Fruit fly (Drosophila melanogaster) whole organism: ENCODE data around the gene CG10375.

Experiments used
- CG8478 ChIP-seq: fragments of >200 bp; optimal IDR thresholded peaks from 2 replicates; lab custom pipeline; 2018; ENCODE audit warnings: inconsistent platforms
- Dll ChIP-seq: fragments of >200 bp; optimal IDR thresholded peaks from 2 replicates; lab custom pipeline; 2017
- EcR ChIP-seq, 2 experiments: fragments of >200 bp; optimal IDR thresholded peaks; 2 replicates each; lab custom pipeline; 2017; ENCODE audit warnings: missing biosample characterization in 2 of 2, missing genetic modification characterization in 2 of 2, missing genetic modification reagents in 2 of 2
- pan ChIP-seq: fragments of >200 bp; optimal IDR thresholded peaks from 2 replicates; lab custom pipeline; 2017
- psq ChIP-seq: fragments of >200 bp; optimal IDR thresholded peaks from 2 replicates; lab custom pipeline; 2017
- usp ChIP-seq: fragments of >200 bp; optimal IDR thresholded peaks from 2 replicates; lab custom pipeline; 2017; ENCODE audit warnings: missing biosample characterization, missing genetic modification characterization, mixed read lengths

CG10375 gene

DNA sequence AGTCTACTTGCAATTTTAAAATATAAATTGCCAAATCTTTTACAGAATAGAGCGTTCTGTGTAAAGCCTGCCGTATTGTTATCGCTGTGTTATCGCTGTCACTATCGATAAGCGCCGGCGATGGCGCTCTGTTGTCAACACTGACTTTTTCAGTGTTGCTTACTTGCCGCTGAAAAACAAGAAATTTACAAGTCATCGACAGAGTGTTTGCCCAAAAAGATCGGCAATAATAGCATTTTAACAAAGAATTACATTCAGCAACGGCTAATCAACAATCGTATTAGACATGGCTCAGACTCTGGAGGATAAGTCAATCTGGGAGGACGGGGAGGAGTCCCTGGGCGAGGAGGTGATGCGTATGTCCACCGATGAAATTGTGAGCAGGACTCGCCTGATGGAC lies 14.8 kb upstream of the CG10375 start, which contains the start of the genes RanBP3 and Rpt5:
Gene RanBP3 (minus strand): TSS at position 107 of the 400 bp plus-strand sequence.
Gene Rpt5 (plus strand): TSS at position 149 of the 400 bp plus-strand sequence.
- no peak for TF ChIP-seq usp (GFP tag; lab: Kevin White, UChicago)
- no peak for TF ChIP-seq pan (lab: Kevin White, UChicago)
- no peak for TF ChIP-seq EcR (GFP tag; optimal IDR thresholded peaks at IDR 0.05; lab: Kevin White, UChicago)
- no peak for TF ChIP-seq Dll (lab: Kevin White, UChicago)
- no peak for TF ChIP-seq psq (lab: Kevin White, UChicago)
- no peak for TF ChIP-seq CG8478 (lab: Kevin White, UChicago)

DNA sequence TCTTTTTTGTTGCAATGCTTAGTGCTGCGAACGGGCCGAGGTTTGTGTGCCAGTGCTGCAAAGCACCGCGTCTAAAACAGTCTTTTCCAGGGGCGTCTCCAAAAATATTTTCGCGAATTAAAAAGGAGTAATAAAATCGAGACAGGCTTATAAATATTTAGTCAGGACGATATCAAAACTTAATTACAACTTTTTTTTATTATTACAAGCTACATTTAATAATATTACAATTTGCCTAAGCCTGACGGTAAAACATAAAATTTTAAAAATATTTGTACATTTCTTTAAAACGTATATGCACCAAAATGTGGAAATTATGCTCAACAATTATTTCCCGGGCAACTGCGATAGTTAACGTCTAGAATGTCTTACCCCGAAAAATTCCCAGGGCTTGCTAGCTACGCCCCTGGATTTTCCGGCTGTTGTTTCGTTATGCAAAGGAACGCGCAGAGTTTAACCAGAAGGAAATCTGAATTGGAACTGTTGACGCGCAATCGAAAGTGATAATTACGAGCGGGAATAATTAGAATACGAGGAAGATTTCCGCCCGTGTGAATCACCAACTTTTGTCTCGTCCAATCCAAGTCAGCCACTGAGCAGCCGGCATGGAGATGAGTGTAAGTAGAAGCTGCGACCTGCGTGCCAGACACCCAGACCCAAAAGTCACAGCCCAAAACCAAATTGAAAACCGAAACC lies 9.5 kb upstream of the CG10375 start, which contains the start of the genes PTPMT1 and Hrd3:
Gene PTPMT1 (plus strand): TSS at position 428 of the 696 bp plus-strand sequence.
Gene Hrd3 (minus strand): TSS at position 646 of the 696 bp plus-strand sequence.
- TF ChIP-seq EcR (GFP tag; optimal IDR thresholded peaks at IDR 0.05; lab: Kevin White, UChicago) (no peak), Dll (lab: Kevin White, UChicago) (no peak), CG8478 (lab: Kevin White, UChicago) (no peak), pan (lab: Kevin White, UChicago) (no peak), usp (GFP tag; lab: Kevin White, UChicago) (no peak), psq (lab: Kevin White, UChicago) (no peak)

DNA sequence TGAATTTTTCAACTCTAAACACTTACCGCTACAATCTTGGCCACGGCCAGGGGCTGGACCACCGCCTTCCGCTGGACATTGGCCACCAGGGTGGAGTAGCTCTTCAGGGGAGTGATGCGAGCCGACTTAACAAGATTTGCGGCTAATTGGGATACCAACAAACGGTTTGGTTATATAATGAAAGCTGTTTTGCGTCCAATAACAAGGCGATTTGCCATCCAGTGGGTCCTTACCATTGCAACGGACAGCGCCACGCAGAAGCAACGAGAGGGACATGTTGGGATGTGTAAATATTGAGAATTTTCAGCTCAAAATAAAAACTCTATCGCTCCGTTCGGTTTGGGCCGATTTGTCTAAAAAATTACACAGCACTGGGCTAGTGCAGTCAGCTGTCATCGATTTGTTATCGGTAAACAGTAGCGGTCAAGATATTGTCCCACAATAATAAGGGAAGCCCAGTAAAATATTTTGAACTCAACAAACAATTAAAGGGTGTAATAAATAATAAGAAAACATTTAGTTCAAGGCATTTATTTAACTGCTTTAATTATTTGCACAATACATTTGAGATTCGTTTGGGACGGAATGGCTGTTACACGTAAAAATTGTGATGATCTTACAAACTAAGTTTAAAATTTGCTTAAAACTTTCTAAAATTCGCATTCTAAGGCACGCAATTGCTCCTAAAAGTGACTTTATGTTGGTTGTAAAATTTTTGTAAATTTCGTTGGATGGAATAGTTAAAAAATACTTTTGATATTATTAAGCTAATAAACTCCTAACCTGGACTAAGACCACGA lies 7.1 kb upstream of the CG10375 start, which contains the start of gene SdhD:
Gene SdhD (minus strand): TSS at position 382 of the 800 bp plus-strand sequence.
- TF ChIP-seq EcR (GFP tag; optimal IDR thresholded peaks at IDR 0.05; lab: Kevin White, UChicago) (no peak), usp (GFP tag; lab: Kevin White, UChicago) (no peak), CG8478 (lab: Kevin White, UChicago) (no peak), pan (lab: Kevin White, UChicago) (no peak), psq (lab: Kevin White, UChicago) (no peak), Dll (lab: Kevin White, UChicago) (no peak)

DNA sequence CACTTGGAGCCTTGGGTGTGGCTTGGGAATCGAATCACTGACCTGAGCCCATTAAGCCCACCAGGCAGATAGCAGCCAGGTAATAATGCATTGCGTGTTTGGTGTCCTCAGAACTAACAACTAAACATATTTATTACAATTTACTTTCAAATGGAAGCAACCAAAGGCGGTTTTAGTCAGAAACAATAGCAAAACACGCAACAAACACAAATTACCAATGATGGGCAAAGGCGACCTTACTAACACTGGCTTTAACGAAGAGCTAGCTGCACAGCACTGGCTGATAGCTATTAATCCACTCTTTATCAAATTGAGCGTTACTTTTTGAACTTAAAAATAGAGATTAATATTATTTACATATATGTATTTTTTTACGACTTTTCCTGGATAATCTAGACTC lies 4.5 kb upstream of the CG10375 start, which contains the start of gene udt:
Gene udt (minus strand): TSS at position 249 of the 400 bp plus-strand sequence.
- no peak for TF ChIP-seq pan (lab: Kevin White, UChicago)
- no peak for TF ChIP-seq usp (GFP tag; lab: Kevin White, UChicago)
- no peak for TF ChIP-seq CG8478 (lab: Kevin White, UChicago)
- no peak for TF ChIP-seq EcR (GFP tag; optimal IDR thresholded peaks at IDR 0.05; lab: Kevin White, UChicago)
- TF ChIP-seq Dll (lab: Kevin White, UChicago): no peak
- TF ChIP-seq psq (lab: Kevin White, UChicago): no peak

DNA sequence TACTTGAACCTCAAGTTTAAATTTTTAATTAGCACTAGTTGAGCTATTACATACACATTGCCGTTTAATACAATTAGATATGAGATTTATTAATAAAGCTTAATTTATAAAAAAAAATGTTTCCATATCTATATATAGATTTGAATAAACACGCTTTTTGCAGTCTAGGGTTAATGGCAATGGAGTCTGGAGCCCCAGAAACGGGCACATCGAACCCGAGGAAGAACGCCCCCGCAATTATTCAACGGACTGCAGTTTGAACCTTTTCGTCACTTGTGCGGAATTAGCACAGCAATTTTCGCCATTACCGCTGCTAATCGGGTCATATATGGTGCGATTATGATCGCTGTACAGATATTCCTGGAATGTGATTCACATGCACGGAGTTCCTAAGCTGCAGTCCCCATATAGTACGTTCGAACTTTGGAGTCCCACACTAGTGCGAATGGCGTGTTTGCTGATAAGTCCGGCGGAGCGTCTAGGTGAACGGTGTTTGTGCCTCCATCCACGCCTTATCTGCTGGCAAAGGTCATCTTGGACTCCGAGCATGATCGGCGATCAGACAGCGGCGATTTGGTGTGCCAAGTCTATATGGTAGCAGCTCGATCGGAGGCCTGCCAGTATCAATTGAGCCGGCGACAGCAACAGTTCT lies 3.8 kb upstream of the CG10375 start, which contains the start of gene Lsd-1:
Gene Lsd-1 (plus strand): TSS at position 236 of the 652 bp plus-strand sequence.
- TF ChIP-seq usp (GFP tag; lab: Kevin White, UChicago) (no peak), Dll (lab: Kevin White, UChicago) (no peak), CG8478 (lab: Kevin White, UChicago) (no peak), psq (lab: Kevin White, UChicago) (no peak), pan (lab: Kevin White, UChicago) (no peak), EcR (GFP tag; optimal IDR thresholded peaks at IDR 0.05; lab: Kevin White, UChicago) (no peak)

DNA sequence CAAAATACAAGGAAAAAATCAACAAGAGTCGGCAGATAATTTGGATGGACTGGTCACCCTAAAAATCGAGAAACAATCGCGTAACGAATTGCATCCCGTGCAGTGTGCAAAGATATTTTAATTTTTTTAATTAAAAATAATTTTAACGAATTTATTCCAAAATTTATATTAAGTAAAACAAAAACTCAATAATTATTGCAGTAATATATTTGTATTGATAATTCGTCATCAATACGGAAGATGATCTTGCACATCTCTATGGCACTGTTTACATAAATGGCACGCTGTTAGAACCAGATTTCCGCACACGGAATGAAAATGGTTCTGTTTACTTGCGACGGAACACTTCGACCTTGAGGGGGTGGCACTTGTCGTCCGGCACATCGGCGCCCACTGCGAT lies 5.3 kb downstream of the CG10375 start, which contains the start of gene tst:
Gene tst (minus strand): TSS at position 52 of the 400 bp plus-strand sequence.
- TF ChIP-seq usp (GFP tag; lab: Kevin White, UChicago): no peak
- TF ChIP-seq Dll (lab: Kevin White, UChicago): no peak
- TF ChIP-seq pan (lab: Kevin White, UChicago): no peak
- TF ChIP-seq CG8478 (lab: Kevin White, UChicago): no peak
- TF ChIP-seq EcR (GFP tag; optimal IDR thresholded peaks at IDR 0.05; lab: Kevin White, UChicago): no peak
- TF ChIP-seq psq (lab: Kevin White, UChicago): no peak

DNA sequence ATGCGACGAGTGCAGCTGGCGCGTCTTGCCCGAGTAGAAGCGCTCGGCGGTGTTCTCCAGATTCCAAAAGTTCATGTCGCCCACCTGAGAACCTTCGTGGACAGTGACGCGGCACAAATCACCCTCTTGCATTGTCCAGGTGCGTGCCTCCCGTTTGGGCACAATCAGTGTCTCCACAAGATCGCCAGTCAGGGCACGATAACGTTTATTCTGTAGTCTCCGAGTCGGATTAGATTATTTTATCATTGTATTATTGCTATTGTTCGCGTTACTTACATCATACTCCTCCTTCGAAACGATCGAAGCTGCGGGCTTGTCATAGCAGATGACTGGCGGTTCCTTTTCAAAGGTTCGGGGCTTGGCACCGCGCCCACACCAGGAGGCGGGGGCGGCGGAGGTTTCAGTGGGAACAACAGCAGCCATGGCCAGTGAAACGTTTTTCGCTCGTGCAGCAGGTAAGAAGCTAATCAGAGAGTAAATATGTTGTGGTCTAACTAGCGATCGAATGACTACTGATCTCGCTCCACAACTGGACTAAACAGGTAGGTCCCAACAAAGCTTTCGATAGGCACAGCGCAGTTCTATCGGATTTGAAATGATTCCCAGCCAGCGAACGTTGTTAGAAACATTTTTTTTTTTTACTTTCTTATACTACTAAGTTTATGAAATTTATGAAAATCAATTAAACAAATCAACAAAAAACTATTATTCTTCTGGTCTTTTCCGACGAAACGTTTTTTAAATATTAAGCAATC lies 6.3 kb downstream of the CG10375 start, which contains the start of gene CG10208:
Gene CG10208 (minus strand): TSS at position 518 of the 755 bp plus-strand sequence.
- TF ChIP-seq Dll (lab: Kevin White, UChicago): no peak
- no peak for TF ChIP-seq usp (GFP tag; lab: Kevin White, UChicago)
- no peak for TF ChIP-seq psq (lab: Kevin White, UChicago)
- no peak for TF ChIP-seq CG8478 (lab: Kevin White, UChicago)
- TF ChIP-seq pan (lab: Kevin White, UChicago): no peak
- TF ChIP-seq EcR (GFP tag; optimal IDR thresholded peaks at IDR 0.05; lab: Kevin White, UChicago): no peak

DNA sequence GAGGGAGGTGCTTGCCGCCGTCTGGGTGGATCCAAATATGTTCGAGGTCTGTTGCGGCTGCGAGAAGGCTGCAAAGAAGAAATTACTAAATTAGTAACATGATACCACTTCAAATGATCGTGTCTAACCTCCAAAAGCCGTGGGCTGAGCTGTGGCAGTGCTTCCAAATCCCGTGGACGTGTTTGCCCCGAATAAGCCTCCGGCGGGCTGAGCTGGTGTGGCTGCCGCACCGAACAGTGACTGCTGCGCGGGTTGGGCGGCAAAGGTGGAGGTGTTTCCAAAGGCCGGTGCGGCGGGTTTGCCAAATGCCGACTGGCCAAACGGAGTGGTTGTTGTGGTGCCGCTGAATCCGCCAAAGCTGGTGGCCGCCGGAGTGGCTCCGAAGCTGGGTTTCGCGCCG lies 13.2 kb downstream of the CG10375 start:
- no peak for TF ChIP-seq CG8478 (lab: Kevin White, UChicago)
- TF ChIP-seq pan (lab: Kevin White, UChicago): no peak
- TF ChIP-seq psq (lab: Kevin White, UChicago): no peak
- no peak for TF ChIP-seq Dll (lab: Kevin White, UChicago)
- TF ChIP-seq usp (GFP tag; lab: Kevin White, UChicago): no peak
- TF ChIP-seq EcR (GFP tag; optimal IDR thresholded peaks at IDR 0.05; lab: Kevin White, UChicago): no peak

DNA sequence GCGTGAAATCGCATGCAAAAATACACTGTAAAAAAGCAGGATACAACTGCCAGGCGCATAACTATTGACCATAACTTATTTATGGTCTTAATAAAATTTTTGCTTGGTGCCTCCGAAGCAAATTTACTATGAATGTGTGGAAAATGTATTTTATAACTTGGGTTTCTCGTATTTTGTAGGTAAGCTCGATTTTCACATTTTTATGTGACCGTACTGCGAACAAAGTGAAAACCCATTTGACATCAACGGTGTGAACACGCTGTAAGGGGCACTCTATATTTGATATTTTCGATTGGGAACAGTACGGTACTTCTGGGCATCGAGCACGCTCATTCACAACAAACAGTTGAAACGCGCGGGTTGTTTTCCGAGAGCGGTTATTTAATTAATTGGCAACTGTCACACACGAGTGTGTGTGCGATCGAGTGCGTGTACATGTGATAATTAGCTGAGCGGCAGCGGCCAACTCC lies 14.0 kb downstream of the CG10375 start, which contains the start of the genes Nup98-96 and mbc:
Gene Nup98-96 (minus strand): TSS at position 156 of the 470 bp plus-strand sequence.
Gene mbc (plus strand): TSS at position 300 of the 470 bp plus-strand sequence.
- no peak for TF ChIP-seq Dll (lab: Kevin White, UChicago)
- TF ChIP-seq usp (GFP tag; lab: Kevin White, UChicago): no peak
- no peak for TF ChIP-seq EcR (GFP tag; optimal IDR thresholded peaks at IDR 0.05; lab: Kevin White, UChicago)
- no peak for TF ChIP-seq CG8478 (lab: Kevin White, UChicago)
- TF ChIP-seq pan (lab: Kevin White, UChicago): no peak
- TF ChIP-seq psq (lab: Kevin White, UChicago): no peak
